Worm (Caenorhabditis elegans) whole organism, L4 larva: ENCODE results near the gene R04E5.7.

Experiments
- F26F4.8 ChIP-seq: fragments of 200-800 bp; sonication (Bioruptor generic); conservative IDR thresholded peaks from 2 replicates; pipeline ENCODE4 v1.3.6; 2022; ENCODE audit warnings: missing genetic modification characterization, missing compliant biosample characterization
- F37D6.2 ChIP-seq: sonication (generic microtip); optimal IDR thresholded peaks from 2 replicates; lab custom pipeline; 2016; ENCODE audit warnings: mild to moderate bottlenecking, missing genetic modification characterization, missing compliant biosample characterization
- F49E8.2 ChIP-seq: sonication (generic microtip); optimal IDR thresholded peaks from 2 replicates; lab custom pipeline; 2016; ENCODE audit warnings: missing compliant biosample characterization, mild to moderate bottlenecking, missing genetic modification characterization, borderline replicate concordance
- R02D3.7 ChIP-seq: fragments of 150-350 bp; sonication (generic microtip); optimal IDR thresholded peaks from 3 replicates; lab custom pipeline; 2014; ENCODE audit warnings: missing biosample characterization, missing genetic modification characterization
- T26A8.4 ChIP-seq: fragments of 200-800 bp; sonication (Bioruptor generic); IDR thresholded peaks from 2 replicates; pipeline ENCODE4 v1.3.6; 2022; ENCODE audit warnings: missing genetic modification characterization, missing compliant biosample characterization
- Y48G9A.11 ChIP-seq: fragments of 200-800 bp; sonication (Bioruptor generic); IDR thresholded peaks from 2 replicates; pipeline ENCODE4 v1.3.6; 2022; ENCODE audit warnings: missing genetic modification reagents, missing genetic modification characterization, missing compliant biosample characterization
- ZK546.5 ChIP-seq, 2 experiments: sonication (generic microtip); optimal IDR thresholded peaks; 2 replicates each; lab custom pipeline; 2017; ENCODE audit warnings: missing biosample characterization in 2 of 2, missing genetic modification characterization in 2 of 2
- arid-1 ChIP-seq: fragments of 200-800 bp; sonication (Bioruptor generic); conservative IDR thresholded peaks from 2 replicates; pipeline ENCODE4 v1.3.6; 2022; ENCODE audit warnings: missing genetic modification reagents, missing genetic modification characterization, missing compliant biosample characterization
- attf-4 ChIP-seq: sonication (generic microtip); optimal IDR thresholded peaks from 3 replicates; lab custom pipeline; 2017; ENCODE audit warnings: missing biosample characterization, missing genetic modification characterization
- ceh-20 ChIP-seq: fragments of 200-800 bp; sonication (Bioruptor generic); IDR thresholded peaks from 2 replicates; pipeline ENCODE4 v1.3.6; 2022; ENCODE audit warnings: missing genetic modification reagents, missing genetic modification characterization, missing compliant biosample characterization
- ceh-28 ChIP-seq: fragments of 150-350 bp; optimal IDR thresholded peaks from 2 replicates; lab custom pipeline; 2014; ENCODE audit warnings: missing biosample characterization, missing genetic modification reagents, missing genetic modification characterization
- ceh-32 ChIP-seq: sonication (generic microtip); optimal IDR thresholded peaks from 2 replicates; lab custom pipeline; 2016; ENCODE audit warnings: mild to moderate bottlenecking, missing genetic modification characterization, missing compliant biosample characterization; ENCODE audit not compliant: poor library complexity
- ceh-44 ChIP-seq: fragments of 200-800 bp; sonication (Bioruptor generic); IDR thresholded peaks from 2 replicates; pipeline ENCODE4 v1.3.6; 2022; ENCODE audit warnings: missing genetic modification reagents, missing genetic modification characterization, missing compliant biosample characterization
- ceh-82 ChIP-seq: sonication (generic microtip); optimal IDR thresholded peaks from 2 replicates; lab custom pipeline; 2017; ENCODE audit warnings: missing biosample characterization, missing genetic modification characterization
- ces-1 ChIP-seq: fragments of 150-350 bp; sonication (generic microtip); optimal IDR thresholded peaks from 4 replicates; lab custom pipeline; 2014; ENCODE audit warnings: missing biosample characterization, missing genetic modification reagents, missing genetic modification characterization
- dmd-6 ChIP-seq: fragments of 200-800 bp; sonication (Bioruptor generic); IDR thresholded peaks from 2 replicates; pipeline ENCODE4 v1.3.6; 2022; ENCODE audit warnings: missing genetic modification reagents, missing genetic modification characterization, missing compliant biosample characterization
- dmd-8 ChIP-seq: fragments of 200-800 bp; sonication (Bioruptor generic); IDR thresholded peaks from 2 replicates; pipeline ENCODE4 v1.3.6; 2022; ENCODE audit warnings: missing genetic modification characterization, missing compliant biosample characterization
- dpl-1 ChIP-seq: fragments of 150-350 bp; optimal IDR thresholded peaks from 2 replicates; lab custom pipeline; 2014; ENCODE audit warnings: missing biosample characterization, missing genetic modification reagents, missing genetic modification characterization
- duxl-1 ChIP-seq: sonication (generic microtip); optimal IDR thresholded peaks from 2 replicates; lab custom pipeline; 2016; ENCODE audit warnings: mild to moderate bottlenecking, missing genetic modification characterization, moderate library complexity, missing compliant biosample characterization; ENCODE audit not compliant: poor library complexity
- dve-1 ChIP-seq: sonication (generic microtip); optimal IDR thresholded peaks from 2 replicates; lab custom pipeline; 2017; ENCODE audit warnings: antibody characterized with exemption, mild to moderate bottlenecking, missing genetic modification characterization, missing compliant biosample characterization; ENCODE audit not compliant: insufficient read depth
- egl-27 ChIP-seq: sonication (generic microtip); optimal IDR thresholded peaks from 3 replicates; lab custom pipeline; 2017; ENCODE audit warnings: missing biosample characterization, missing genetic modification reagents, missing genetic modification characterization
- fkh-10 ChIP-seq: fragments of 150-350 bp; optimal IDR thresholded peaks from 2 replicates; lab custom pipeline; 2014; ENCODE audit warnings: missing biosample characterization, missing genetic modification reagents, missing genetic modification characterization
- gei-8 ChIP-seq: fragments of 200-800 bp; sonication (Bioruptor generic); optimal IDR thresholded peaks from 2 replicates; lab custom pipeline; 2018; ENCODE audit warnings: mild to moderate bottlenecking, missing genetic modification characterization, missing compliant biosample characterization
- hif-1 ChIP-seq, 2 experiments: sonication (generic microtip); optimal IDR thresholded peaks; 2 replicates each; lab custom pipeline; 2016 to 2017; ENCODE audit warnings: missing compliant biosample characterization in 2 of 2, missing genetic modification characterization in 2 of 2, missing genetic modification reagents in 2 of 2, missing genotype in 2 of 2, mild to moderate bottlenecking in 1 of 2
- hlh-11 ChIP-seq: fragments of 200-800 bp; sonication (Bioruptor generic); optimal IDR thresholded peaks from 2 replicates; lab custom pipeline; 2018; ENCODE audit warnings: mild to moderate bottlenecking, missing genetic modification characterization, missing compliant biosample characterization
- hmg-1.1 ChIP-seq: fragments of 200-800 bp; sonication (Bioruptor generic); IDR thresholded peaks from 2 replicates; pipeline ENCODE4 v1.3.6; 2022; ENCODE audit warnings: missing genetic modification reagents, missing genetic modification characterization, missing compliant biosample characterization
- jun-1 ChIP-seq: fragments of 150-350 bp; optimal IDR thresholded peaks from 2 replicates; lab custom pipeline; 2014; ENCODE audit warnings: missing biosample characterization, missing genetic modification reagents, missing genetic modification characterization
- lim-7 ChIP-seq: fragments of 200-800 bp; sonication (Bioruptor generic); IDR thresholded peaks from 2 replicates; pipeline ENCODE4 v1.3.6; 2022; ENCODE audit warnings: missing genetic modification characterization, missing compliant biosample characterization
- lin-13 ChIP-seq: fragments of 150-350 bp; optimal IDR thresholded peaks from 2 replicates; lab custom pipeline; 2014; ENCODE audit warnings: missing biosample characterization, missing genetic modification reagents, missing genetic modification characterization
- lsy-2 ChIP-seq, 2 experiments: fragments of 150-350 bp in 1 of 2; sonication (generic microtip) in 1 of 2; optimal IDR thresholded peaks; 2 replicates each; lab custom pipeline; 2014 to 2017; ENCODE audit warnings: missing biosample characterization in 2 of 2, missing genetic modification characterization in 2 of 2
- madf-5 ChIP-seq, 2 experiments: fragments of 200-800 bp; sonication (Bioruptor generic); IDR thresholded peaks; 2 replicates each; pipeline ENCODE4 v1.3.6; 2022; ENCODE audit warnings: missing compliant biosample characterization in 2 of 2, missing genetic modification characterization in 2 of 2
- mdl-1 ChIP-seq, 2 experiments: fragments of 150-350 bp in 1 of 2; sonication (generic microtip) in 1 of 2; optimal IDR thresholded peaks; 2 replicates each; lab custom pipeline; 2014 to 2017; ENCODE audit warnings: missing biosample characterization in 2 of 2, missing genetic modification characterization in 2 of 2
- mxl-3 ChIP-seq: fragments of 200-800 bp; sonication (Bioruptor generic); optimal IDR thresholded peaks from 2 replicates; lab custom pipeline; 2018; ENCODE audit warnings: mild to moderate bottlenecking, missing genetic modification characterization, missing compliant biosample characterization
- nhr-102 ChIP-seq: sonication (generic microtip); optimal IDR thresholded peaks from 2 replicates; lab custom pipeline; 2016; ENCODE audit warnings: mild to moderate bottlenecking, missing genetic modification characterization, moderate library complexity, missing compliant biosample characterization
- nhr-11 ChIP-seq: fragments of 150-350 bp; optimal IDR thresholded peaks from 2 replicates; lab custom pipeline; 2014; ENCODE audit warnings: missing biosample characterization, missing genetic modification characterization
- nhr-111 ChIP-seq: fragments of 200-800 bp; sonication (Bioruptor generic); optimal IDR thresholded peaks from 2 replicates; lab custom pipeline; 2018; ENCODE audit warnings: mild to moderate bottlenecking, missing genetic modification characterization, missing compliant biosample characterization
- nhr-25 ChIP-seq: sonication (generic microtip); optimal IDR thresholded peaks from 2 replicates; lab custom pipeline; 2017; ENCODE audit warnings: missing genetic modification characterization, mild to moderate bottlenecking, missing compliant biosample characterization, antibody characterized with exemption, moderate library complexity, borderline replicate concordance; ENCODE audit not compliant: insufficient read depth
- nhr-41 ChIP-seq: fragments of 200-800 bp; sonication (Bioruptor generic); IDR thresholded peaks from 2 replicates; pipeline ENCODE4 v1.3.6; 2022; ENCODE audit warnings: missing genetic modification reagents, missing genetic modification characterization, missing compliant biosample characterization
- nhr-48 ChIP-seq: sonication (generic microtip); optimal IDR thresholded peaks from 2 replicates; lab custom pipeline; 2016; ENCODE audit warnings: mild to moderate bottlenecking, missing genetic modification characterization, missing compliant biosample characterization
- nhr-76 ChIP-seq: fragments of 150-350 bp; optimal IDR thresholded peaks from 2 replicates; lab custom pipeline; 2014; ENCODE audit warnings: missing biosample characterization, missing genetic modification characterization
- php-3 ChIP-seq: fragments of 200-800 bp; sonication (Bioruptor generic); IDR thresholded peaks from 2 replicates; pipeline ENCODE4 v1.3.6; 2022; ENCODE audit warnings: missing genetic modification reagents, missing genetic modification characterization, missing compliant biosample characterization
- pqm-1 ChIP-seq: sonication (generic microtip); optimal IDR thresholded peaks from 2 replicates; lab custom pipeline; 2017; ENCODE audit warnings: missing biosample characterization, missing genetic modification characterization
- snpc-4 ChIP-seq: fragments of 150-350 bp; optimal IDR thresholded peaks from 2 replicates; lab custom pipeline; 2014; ENCODE audit warnings: missing biosample characterization, missing genetic modification characterization
- tag-97 ChIP-seq: fragments of 200-800 bp; sonication (Bioruptor generic); IDR thresholded peaks from 2 replicates; pipeline ENCODE4 v1.3.6; 2022; ENCODE audit warnings: missing genetic modification characterization, missing compliant biosample characterization
- tra-1 ChIP-seq: fragments of 200-800 bp; sonication (Bioruptor generic); IDR thresholded peaks from 2 replicates; pipeline ENCODE4 v1.3.6; 2022; ENCODE audit warnings: missing genetic modification reagents, missing genetic modification characterization, missing compliant biosample characterization
- unc-130 ChIP-seq: sonication (generic microtip); optimal IDR thresholded peaks from 2 replicates; lab custom pipeline; 2016; ENCODE audit warnings: missing genetic modification reagents, missing genetic modification characterization, missing compliant biosample characterization
- zag-1 ChIP-seq: fragments of 150-350 bp; optimal IDR thresholded peaks from 2 replicates; lab custom pipeline; 2014; ENCODE audit warnings: missing biosample characterization, missing genetic modification characterization
- zfp-2 ChIP-seq: sonication (generic microtip); optimal IDR thresholded peaks from 2 replicates; lab custom pipeline; 2016; ENCODE audit warnings: mild to moderate bottlenecking, missing genetic modification characterization, missing compliant biosample characterization
- zfp-3 ChIP-seq: fragments of 200-800 bp; sonication (Bioruptor generic); conservative IDR thresholded peaks from 2 replicates; pipeline ENCODE4 v1.3.6; 2022; ENCODE audit warnings: missing genetic modification reagents, missing genetic modification characterization, missing compliant biosample characterization
- zip-11 ChIP-seq: fragments of 200-800 bp; sonication (Bioruptor generic); IDR thresholded peaks from 2 replicates; pipeline ENCODE4 v1.3.6; 2022; ENCODE audit warnings: missing genetic modification characterization, missing compliant biosample characterization
- ztf-11 ChIP-seq: fragments of 150-350 bp; optimal IDR thresholded peaks from 2 replicates; lab custom pipeline; 2014; ENCODE audit warnings: missing biosample characterization, missing genetic modification characterization

The R04E5.7 gene

DNA sequence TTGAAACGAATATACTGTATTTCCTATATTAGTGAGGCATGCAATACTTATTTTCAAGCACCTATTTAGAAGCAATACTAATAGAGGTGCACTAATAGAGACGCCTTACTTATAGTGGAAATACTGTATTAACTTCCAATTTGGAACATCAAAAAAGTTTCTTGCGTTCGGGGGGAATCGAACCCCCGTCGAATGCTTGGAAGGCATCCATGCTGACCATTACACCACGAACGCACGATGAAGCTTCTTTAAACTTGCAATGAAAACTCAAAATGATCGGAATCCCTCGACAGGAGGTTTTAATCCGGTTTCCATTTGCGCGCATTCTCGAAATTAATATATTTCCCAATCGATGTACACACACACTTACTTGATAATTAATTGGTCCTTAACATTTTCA lies 41.1 kb upstream of the R04E5.7 start (continued):
- TF ChIP-seq gei-8 (GFP tag; lab: Kevin White, UChicago) (no peak), duxl-1 (tag; lab: Kevin White, UChicago) (peak; percentile 41), zfp-3 (GFP tag; lab: Robert Waterston, UW) (no peak), dmd-6 (no peak; the same call in 1 of the 2 replicates), tra-1 (GFP tag; lab: Robert Waterston, UW) (no peak; the same call in 1 of the 2 replicates), F49E8.2 (tag; lab: Kevin White, UChicago) (no peak), mdl-1 (tag; optimal IDR thresholded peaks at IDR 0.05; lab: Kevin White, UChicago) (no peak), ces-1 (no peak), ceh-20 (GFP tag; lab: Robert Waterston, UW) (no peak; the same call in 1 of the 2 replicates), jun-1 (tag; lab: Kevin White, UChicago) (no peak), fkh-10 (GFP tag; lab: Kevin White, UChicago) (no peak), hlh-11 (no peak), tag-97 (GFP tag; lab: Robert Waterston, UW) (no peak), ceh-82 (tag; lab: Kevin White, UChicago) (no peak), nhr-25 (no peak), dve-1 (tag; lab: Kevin White, UChicago) (peak; percentile 35), Y48G9A.11 (GFP tag; lab: Robert Waterston, UW) (no peak), arid-1 (GFP tag; lab: Robert Waterston, UW) (no peak; the same call in none of the 2 replicates), F26F4.8 (no peak), lin-13 (GFP tag; lab: Kevin White, UChicago) (peak; percentile 10), zip-11 (GFP tag; lab: Robert Waterston, UW) (no peak), unc-130 (GFP tag; lab: Kevin White, UChicago) (no peak), ceh-44 (GFP tag; lab: Robert Waterston, UW) (no peak), zag-1 (no peak), egl-27 (tag; lab: Kevin White, UChicago) (no peak), dpl-1 (GFP tag; lab: Kevin White, UChicago) (peak; percentile 10), nhr-48 (tag; lab: Kevin White, UChicago) (peak; percentile 4), ztf-11 (tag; lab: Kevin White, UChicago) (no peak), pqm-1 (tag; lab: Kevin White, UChicago) (no peak), ceh-28 (tag; lab: Kevin White, UChicago) (no peak), T26A8.4 (GFP tag; lab: Robert Waterston, UW) (peak; percentile 54; the same call in 1 of the 2 replicates), mxl-3 (peak; percentile 3), nhr-41 (GFP tag; lab: Robert Waterston, UW) (peak; percentile 82; the same call in 1 of the 2 replicates), nhr-102 (tag; lab: Kevin White, UChicago) (peak; percentile 8), lim-7 (GFP tag; lab: Robert Waterston, UW) (peak; percentile 91), hif-1 (tag; optimal IDR thresholded peaks at IDR 0.05; lab: Kevin White, UChicago) (no peak), zfp-2 (no peak), madf-5 (GFP tag; IDR thresholded peaks at IDR 0.05; lab: Robert Waterston, UW) (no peak), nhr-76 (tag; lab: Kevin White, UChicago) (no peak), nhr-11 (tag; lab: Kevin White, UChicago) (no peak), snpc-4 (tag; lab: Kevin White, UChicago) (no peak), ceh-32 (tag; lab: Kevin White, UChicago) (no peak), dmd-8 (0 out of 2 replicates have a peak, but pooled peaks have one; percentile 57), php-3 (GFP tag; lab: Robert Waterston, UW) (0 out of 2 replicates have a peak, but pooled peaks have one; percentile 27), ZK546.5 (tag; optimal IDR thresholded peaks at IDR 0.05; lab: Kevin White, UChicago) (no peak), F37D6.2 (tag; lab: Kevin White, UChicago) (no peak), attf-4 (no peak), R02D3.7 (no peak), lsy-2 (tag; optimal IDR thresholded peaks at IDR 0.05; lab: Kevin White, UChicago) (no peak), nhr-111 (GFP tag; lab: Kevin White, UChicago) (no peak), hmg-1.1 (GFP tag; lab: Robert Waterston, UW) (0 out of 2 replicates have a peak, but pooled peaks have one; percentile 34)
